Worm (Caenorhabditis elegans): ENCODE data around the gene clec-166.

- no peak for TF ChIP-seq ceh-48 (tag; optimal IDR thresholded peaks at IDR 0.05)
- no peak for TF ChIP-seq T23F11.4 (GFP tag; optimal IDR thresholded peaks at IDR 0.05)
- TF ChIP-seq lim-6 (tag; optimal IDR thresholded peaks at IDR 0.05) = no peak
- TF ChIP-seq pha-2 (tag; optimal IDR thresholded peaks at IDR 0.05) = no peak
- no peak for TF ChIP-seq ceh-18 (tag; optimal IDR thresholded peaks at IDR 0.05)
- TF ChIP-seq unc-55 (GFP tag; optimal IDR thresholded peaks at IDR 0.05) = no peak
- no peak for TF ChIP-seq ama-1 (optimal IDR thresholded peaks at IDR 0.05)
- no peak for TF ChIP-seq ceh-24 (tag; optimal IDR thresholded peaks at IDR 0.05)
- TF ChIP-seq ceh-22 (tag; optimal IDR thresholded peaks at IDR 0.05) = no peak
- TF ChIP-seq lin-11 (tag; optimal IDR thresholded peaks at IDR 0.05) = no peak
- TF ChIP-seq K09A11.1 (tag; optimal IDR thresholded peaks at IDR 0.05; ENCODE audit: insufficient read depth) = no peak
- TF ChIP-seq hlh-13 (GFP tag; optimal IDR thresholded peaks at IDR 0.05) = no peak
Measured at ce11 chrIV:1245244-1245643, 5.9 kb downstream of the clec-166 start, which contains the start of gene F38A1.9.
